Worm (Caenorhabditis elegans) whole organism, early embryonic: Measurements from ENCODE around the gene T25E12.6.

Experiments used
- aly-1 ChIP-seq: sonication (generic microtip); optimal IDR thresholded peaks from 2 replicates; lab custom pipeline; 2016; ENCODE audit warnings: missing genetic modification characterization, missing compliant biosample characterization
- flt-1 ChIP-seq: fragments of 200-800 bp; sonication (Bioruptor generic); IDR thresholded peaks from 2 replicates; pipeline ENCODE4 v1.3.6; 2022; ENCODE audit warnings: missing genetic modification characterization, missing compliant biosample characterization

ce11 chrV:16778540-16779280 is 36.5 kb downstream of the T25E12.6 start:
- TF ChIP-seq aly-1 (tag; lab: Kevin White, UChicago) (no peak), flt-1 (GFP tag; lab: Robert Waterston, UW) (no peak)
